Worm (Caenorhabditis elegans): ENCODE data around the gene ZK632.10.

DNA sequence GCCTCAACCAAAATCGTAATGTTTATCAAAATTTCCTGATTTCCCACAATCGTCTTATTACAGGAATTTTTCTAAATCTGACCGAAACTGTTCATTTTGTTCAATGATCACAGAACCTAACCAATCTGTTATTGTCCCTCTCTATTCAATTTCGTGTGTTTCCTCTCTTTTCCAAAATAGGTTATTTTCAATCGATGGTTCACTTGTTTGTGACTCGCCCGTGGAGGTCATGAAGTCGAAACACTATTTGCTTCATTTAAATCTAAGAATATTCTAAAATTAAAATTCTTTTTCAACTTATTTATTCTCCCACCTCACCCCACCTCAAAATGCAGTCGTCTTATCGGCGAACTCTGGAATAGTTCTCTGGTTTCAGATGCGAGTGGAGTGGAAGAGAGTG lies 23.4 kb upstream of the ZK632.10 start:
- TF ChIP-seq flt-1 (GFP tag; IDR thresholded peaks at IDR 0.05) (no peak), tab-1 (GFP tag; IDR thresholded peaks at IDR 0.05) (no peak), klf-2 (GFP tag; conservative IDR thresholded peaks at IDR 0.05) (no peak)

Data from whole organism, midembryonic.